Fruit fly (Drosophila melanogaster) Kc167 (cell line): ENCODE data around the gene CG13083.

ENCODE experiments used
- Myc ChIP-seq: fragments of >200 bp; optimal IDR thresholded peaks from 2 replicates; lab custom pipeline; 2017; ENCODE audit warnings: missing external identifiers
- Sin3A ChIP-seq: fragments of >200 bp; optimal IDR thresholded peaks from 2 replicates; lab custom pipeline; 2018; ENCODE audit warnings: missing external identifiers
- h ChIP-seq: fragments of >200 bp; optimal IDR thresholded peaks from 3 replicates; lab custom pipeline; 2018; ENCODE audit warnings: missing external identifiers
- insv ChIP-seq: fragments of >200 bp; optimal IDR thresholded peaks from 3 replicates; lab custom pipeline; 2018; ENCODE audit warnings: missing external identifiers
- psq ChIP-seq: fragments of >200 bp; optimal IDR thresholded peaks from 2 replicates; lab custom pipeline; 2017; ENCODE audit warnings: missing external identifiers
- ttk ChIP-seq: sonication (Bioruptor generic); optimal IDR thresholded peaks from 2 replicates; lab custom pipeline; 2017; ENCODE audit warnings: missing external identifiers

CG13083 gene

dm6 chr2L:19487190-19487589, at the start of gene CG13083:
TSS of gene CG13083 (plus strand) at chr2L:19487490.
- no peak for TF ChIP-seq Sin3A (lab: Kevin White, UChicago)
- TF ChIP-seq insv (lab: Kevin White, UChicago) = no peak
- TF ChIP-seq h = no peak
- TF ChIP-seq ttk = no peak

dm6 chr2L:19438685-19439597, 48.3 kb upstream of the CG13083 start:
- TF ChIP-seq Sin3A (lab: Kevin White, UChicago) = no peak
- no peak for TF ChIP-seq psq (lab: Kevin White, UChicago)
- TF ChIP-seq insv (lab: Kevin White, UChicago) = no peak
- no peak for TF ChIP-seq h

- no peak for TF ChIP-seq insv (lab: Kevin White, UChicago)
- TF ChIP-seq Sin3A (lab: Kevin White, UChicago) = no peak
- no peak for TF ChIP-seq h
- TF ChIP-seq ttk = no peak
- no peak for TF ChIP-seq Myc (lab: Kevin White, UChicago)
- TF ChIP-seq psq (lab: Kevin White, UChicago) = no peak
Observed at dm6 chr2L:19439598-19440230, 47.6 kb upstream of the CG13083 start.

dm6 chr2L:19440285-19440684, 47.0 kb upstream of the CG13083 start:
- TF ChIP-seq Myc (lab: Kevin White, UChicago) = no peak
- TF ChIP-seq psq (lab: Kevin White, UChicago) = no peak
- no peak for TF ChIP-seq ttk
- TF ChIP-seq h = no peak
- no peak for TF ChIP-seq Sin3A (lab: Kevin White, UChicago)
- no peak for TF ChIP-seq insv (lab: Kevin White, UChicago)

- no peak for TF ChIP-seq Sin3A (lab: Kevin White, UChicago)
- no peak for TF ChIP-seq h
- TF ChIP-seq psq (lab: Kevin White, UChicago) = no peak
- no peak for TF ChIP-seq insv (lab: Kevin White, UChicago)
- no peak for TF ChIP-seq Myc (lab: Kevin White, UChicago)
- TF ChIP-seq ttk = no peak
Observed at dm6 chr2L:19440732-19441131, 46.6 kb upstream of the CG13083 start.

dm6 chr2L:19441339-19441738, 46.0 kb upstream of the CG13083 start:
- TF ChIP-seq Myc (lab: Kevin White, UChicago) (no peak), Sin3A (lab: Kevin White, UChicago) (no peak), ttk (no peak), insv (lab: Kevin White, UChicago) (no peak), h (no peak), psq (lab: Kevin White, UChicago) (no peak)

dm6 chr2L:19441791-19442190, 45.5 kb upstream of the CG13083 start, which contains the start of gene RanGAP:
TSS of gene RanGAP (plus strand) at chr2L:19441959.
- TF ChIP-seq Myc (lab: Kevin White, UChicago) (no peak), h (no peak), ttk (no peak), insv (lab: Kevin White, UChicago) (no peak), Sin3A (lab: Kevin White, UChicago) (no peak), psq (lab: Kevin White, UChicago) (no peak)

dm6 chr2L:19442627-19443026, 44.7 kb upstream of the CG13083 start, which contains the start of gene CG10237:
TSS of gene CG10237 (minus strand) at chr2L:19442727.
- TF ChIP-seq insv (lab: Kevin White, UChicago) (no peak), Myc (lab: Kevin White, UChicago) (no peak), ttk (no peak), Sin3A (lab: Kevin White, UChicago) (no peak), h (no peak), psq (lab: Kevin White, UChicago) (no peak)

dm6 chr2L:19444734-19445140, 42.6 kb upstream of the CG13083 start, which contains the start of gene Hs2st:
TSS of gene Hs2st (minus strand) at chr2L:19444750.
- TF ChIP-seq psq (lab: Kevin White, UChicago) (no peak), Sin3A (lab: Kevin White, UChicago) (no peak), ttk (no peak), insv (lab: Kevin White, UChicago) (no peak), h (no peak), Myc (lab: Kevin White, UChicago) (no peak)

- TF ChIP-seq Sin3A (lab: Kevin White, UChicago) (no peak), psq (lab: Kevin White, UChicago) (no peak), Myc (lab: Kevin White, UChicago) (no peak), h (no peak), insv (lab: Kevin White, UChicago) (no peak), ttk (no peak)
Observed at dm6 chr2L:19452535-19453317, 34.6 kb upstream of the CG13083 start.

- no peak for TF ChIP-seq ttk
- no peak for TF ChIP-seq Myc (lab: Kevin White, UChicago)
- no peak for TF ChIP-seq h
- no peak for TF ChIP-seq Sin3A (lab: Kevin White, UChicago)
- no peak for TF ChIP-seq psq (lab: Kevin White, UChicago)
- TF ChIP-seq insv (lab: Kevin White, UChicago) = no peak
Observed at dm6 chr2L:19453381-19453780, 33.9 kb upstream of the CG13083 start, which contains the start of gene Top2. TSS of gene Top2 (minus strand) at chr2L:19453490.
